Worm (Caenorhabditis elegans) whole organism, late embryonic: Measurements from ENCODE around the gene T05C1.1.

Experiments used
- ahr-1 ChIP-seq: sonication (generic microtip); optimal IDR thresholded peaks from 2 replicates; lab custom pipeline; 2016; ENCODE audit warnings: missing genetic modification characterization, missing compliant biosample characterization
- ama-1 ChIP-seq: fragments of 150-350 bp; optimal IDR thresholded peaks from 2 replicates; lab custom pipeline; 2014
- dve-1 ChIP-seq: sonication (generic microtip); optimal IDR thresholded peaks from 2 replicates; lab custom pipeline; 2017; ENCODE audit warnings: antibody characterized with exemption, mild to moderate bottlenecking, missing genetic modification characterization, missing compliant biosample characterization
- fkh-10 ChIP-seq: fragments of 150-350 bp; optimal IDR thresholded peaks from 2 replicates; lab custom pipeline; 2014; ENCODE audit warnings: missing biosample characterization, missing genetic modification reagents, missing genetic modification characterization
- hlh-30 ChIP-seq: sonication (generic microtip); optimal IDR thresholded peaks from 2 replicates; lab custom pipeline; 2017; ENCODE audit warnings: antibody characterized with exemption, missing genetic modification characterization, missing compliant biosample characterization; ENCODE audit not compliant: insufficient read depth
- lim-6 ChIP-seq: sonication (generic microtip); optimal IDR thresholded peaks from 2 replicates; lab custom pipeline; 2016; ENCODE audit warnings: missing genetic modification characterization, missing compliant biosample characterization
- ref-2 ChIP-seq: sonication (generic microtip); optimal IDR thresholded peaks from 2 replicates; lab custom pipeline; 2016; ENCODE audit warnings: missing genetic modification characterization, missing compliant biosample characterization
- sox-2 ChIP-seq: fragments of 200-800 bp; sonication (Bioruptor generic); IDR thresholded peaks from 2 replicates; pipeline ENCODE4 v1.3.6; 2022; ENCODE audit warnings: missing genetic modification reagents, missing genetic modification characterization, missing compliant biosample characterization
- sox-4 ChIP-seq: sonication (generic microtip); optimal IDR thresholded peaks from 2 replicates; lab custom pipeline; 2017; ENCODE audit warnings: mild to moderate bottlenecking, missing genetic modification characterization, inconsistent platforms, missing compliant biosample characterization

ce11 chrII:4462842-4463241 lies 15.6 kb upstream of the T05C1.1 start:
- TF ChIP-seq sox-4 (tag; lab: Kevin White, UChicago) = no peak
- no peak for TF ChIP-seq dve-1 (tag; lab: Kevin White, UChicago)
- no peak for TF ChIP-seq ama-1
- no peak for TF ChIP-seq lim-6
- no peak for TF ChIP-seq ahr-1 (tag; lab: Kevin White, UChicago)
- no peak for TF ChIP-seq ref-2 (tag; lab: Kevin White, UChicago)
- no peak for TF ChIP-seq fkh-10 (GFP tag; lab: Kevin White, UChicago)
- no peak for TF ChIP-seq sox-2 (GFP tag; lab: Robert Waterston, UW)
- TF ChIP-seq hlh-30 (tag; lab: Kevin White, UChicago) = no peak
